Worm (Caenorhabditis elegans) whole organism, L3 larva: ENCODE measurements around the gene pssy-2.

Source experiments
- daf-12 ChIP-seq: fragments of 150-350 bp; optimal IDR thresholded peaks from 2 replicates; lab custom pipeline; 2014; ENCODE audit warnings: missing biosample characterization, missing genetic modification reagents, missing genetic modification characterization
- nhr-77 ChIP-seq: fragments of 150-350 bp; optimal IDR thresholded peaks from 2 replicates; lab custom pipeline; 2014; ENCODE audit warnings: missing biosample characterization, missing genetic modification characterization
- snpc-4 ChIP-seq: fragments of 150-350 bp; optimal IDR thresholded peaks from 2 replicates; lab custom pipeline; 2014; ENCODE audit warnings: missing biosample characterization, missing genetic modification characterization
- tbx-2 ChIP-seq: sonication (generic microtip); optimal IDR thresholded peaks from 2 replicates; lab custom pipeline; 2016; ENCODE audit warnings: mild to moderate bottlenecking, missing genetic modification characterization, missing compliant biosample characterization

ce11 chrIII:13452824-13453223 lies 18.8 kb upstream of the pssy-2 start:
- TF ChIP-seq daf-12 (no peak), tbx-2 (tag; lab: Kevin White, UChicago) (no peak), snpc-4 (tag; lab: Kevin White, UChicago) (no peak), nhr-77 (no peak)
